Fruit fly (Drosophila melanogaster) whole organism, embryonic: ENCODE measurements around the gene yellow-e2.

Experiments
- B-H2 ChIP-seq: fragments of 200-800 bp; sonication (Bioruptor generic); optimal IDR thresholded peaks from 2 replicates; lab custom pipeline; 2018; ENCODE audit warnings: missing biosample characterization, mild to moderate bottlenecking, missing genetic modification characterization
- C15 ChIP-seq: fragments of 200-800 bp; sonication (Bioruptor generic); IDR thresholded peaks from 3 replicates; pipeline ENCODE4 v1.3.6; 2022; ENCODE audit warnings: missing biosample characterization, missing genetic modification characterization
- CG10462 ChIP-seq: fragments of 200-800 bp; sonication (Bioruptor generic); optimal IDR thresholded peaks from 2 replicates; lab custom pipeline; 2016; ENCODE audit warnings: missing biosample characterization, missing genetic modification characterization
- CG11093 ChIP-seq: fragments of 200-800 bp; sonication (Bioruptor generic); IDR thresholded peaks from 3 replicates; pipeline ENCODE4 v1.3.6; 2022; ENCODE audit warnings: missing biosample characterization, missing genetic modification characterization
- CG12659 ChIP-seq: fragments of 200-800 bp; sonication (Bioruptor generic); optimal IDR thresholded peaks from 3 replicates; lab custom pipeline; 2017; ENCODE audit warnings: mild to moderate bottlenecking, missing biosample characterization, missing genetic modification reagents, missing genetic modification characterization
- CG1603 ChIP-seq: fragments of 200-800 bp; sonication (Bioruptor generic); optimal IDR thresholded peaks from 2 replicates; lab custom pipeline; 2019; ENCODE audit warnings: missing biosample characterization, mild to moderate bottlenecking, missing genetic modification characterization, moderate library complexity
- CG16779 ChIP-seq: fragments of 200-800 bp; sonication (Bioruptor generic); IDR thresholded peaks from 2 replicates; pipeline ENCODE4 v1.3.6; 2022; ENCODE audit warnings: missing biosample characterization, missing genetic modification characterization
- CG17568 ChIP-seq: fragments of 200-800 bp; sonication (Bioruptor generic); optimal IDR thresholded peaks from 2 replicates; lab custom pipeline; 2018; ENCODE audit warnings: missing biosample characterization, mild to moderate bottlenecking, missing genetic modification characterization, moderate library complexity
- CG2116 ChIP-seq: fragments of 200-800 bp; sonication (Bioruptor generic); optimal IDR thresholded peaks from 3 replicates; lab custom pipeline; 2018; ENCODE audit warnings: missing biosample characterization, mild to moderate bottlenecking, missing genetic modification characterization
- CG34376 ChIP-seq: fragments of 200-800 bp; sonication (Bioruptor generic); optimal IDR thresholded peaks from 2 replicates; lab custom pipeline; 2018; ENCODE audit warnings: missing biosample characterization, mild to moderate bottlenecking, missing genetic modification characterization
- CG42726 ChIP-seq: fragments of 200-800 bp; sonication (Bioruptor generic); IDR thresholded peaks from 2 replicates; pipeline ENCODE4 v1.3.6; 2022; ENCODE audit warnings: missing biosample characterization, missing genetic modification characterization; ENCODE audit not compliant: partially characterized antibody
- CG43689 ChIP-seq: fragments of 200-800 bp; sonication (Bioruptor generic); IDR thresholded peaks from 2 replicates; pipeline ENCODE4 v1.3.6; 2022; ENCODE audit warnings: missing biosample characterization, missing genetic modification characterization
- CG4404 ChIP-seq: fragments of 200-800 bp; sonication (Bioruptor generic); IDR thresholded peaks from 2 replicates; pipeline ENCODE4 v1.3.6; 2022; ENCODE audit warnings: missing biosample characterization, missing genetic modification characterization
- CG4617 ChIP-seq: fragments of 200-800 bp; sonication (Bioruptor generic); optimal IDR thresholded peaks from 3 replicates; lab custom pipeline; 2016; ENCODE audit warnings: missing biosample characterization, missing genetic modification characterization, borderline replicate concordance
- CG7372 ChIP-seq: fragments of 200-800 bp; sonication (Bioruptor generic); IDR thresholded peaks from 2 replicates; pipeline ENCODE4 v1.3.6; 2022; ENCODE audit warnings: missing biosample characterization, missing genetic modification characterization
- CTCF ChIP-seq: fragments of 200-800 bp; sonication (Bioruptor generic); optimal IDR thresholded peaks from 2 replicates; lab custom pipeline; 2017; ENCODE audit warnings: missing biosample characterization, mild to moderate bottlenecking, missing genetic modification characterization, moderate library complexity
- CrebB ChIP-seq: fragments of 200-800 bp; sonication (Bioruptor generic); optimal IDR thresholded peaks from 3 replicates; lab custom pipeline; 2018; ENCODE audit warnings: missing biosample characterization, mild to moderate bottlenecking, missing genetic modification characterization
- Deaf1 ChIP-seq: fragments of 200-800 bp; optimal IDR thresholded peaks from 3 replicates; lab custom pipeline; 2019; ENCODE audit warnings: missing biosample characterization, mild to moderate bottlenecking, missing genetic modification characterization, moderate library complexity
- Dll ChIP-seq: fragments of 200-800 bp; sonication (Bioruptor generic); IDR thresholded peaks from 4 replicates; pipeline ENCODE4 v1.3.6; 2022; ENCODE audit warnings: missing biosample characterization, missing genetic modification characterization; ENCODE audit not compliant: partially characterized antibody
- Doc2 ChIP-seq: fragments of 200-800 bp; sonication (Bioruptor generic); IDR thresholded peaks from 2 replicates; pipeline ENCODE4 v1.3.6; 2022; ENCODE audit warnings: missing biosample characterization, missing genetic modification characterization
- Doc3 ChIP-seq: fragments of 200-800 bp; sonication (Bioruptor generic); IDR thresholded peaks from 3 replicates; pipeline ENCODE4 v1.3.6; 2022; ENCODE audit warnings: missing biosample characterization, missing genetic modification characterization; ENCODE audit not compliant: partially characterized antibody
- Drgx ChIP-seq: fragments of 200-800 bp; sonication (Bioruptor generic); IDR thresholded peaks from 2 replicates; pipeline ENCODE4 v1.3.6; 2022; ENCODE audit warnings: missing biosample characterization, missing genetic modification characterization
- ERR ChIP-seq: fragments of 200-800 bp; sonication (Bioruptor generic); optimal IDR thresholded peaks from 2 replicates; lab custom pipeline; 2016; ENCODE audit warnings: missing biosample characterization, missing genetic modification characterization
- Elba2 ChIP-seq: fragments of 200-800 bp; sonication (Bioruptor generic); optimal IDR thresholded peaks from 3 replicates; lab custom pipeline; 2016; ENCODE audit warnings: missing biosample characterization, missing genetic modification characterization
- Ets97D ChIP-seq: fragments of 200-800 bp; sonication (Bioruptor generic); optimal IDR thresholded peaks from 3 replicates; lab custom pipeline; 2016; ENCODE audit warnings: missing biosample characterization, missing genetic modification characterization
- NC2β ChIP-seq: fragments of 200-800 bp; sonication (Bioruptor generic); optimal IDR thresholded peaks from 2 replicates; lab custom pipeline; 2016; ENCODE audit warnings: missing biosample characterization, missing genetic modification characterization
- Pdp1 ChIP-seq, 2 experiments: fragments of 200-800 bp; sonication (Bioruptor generic); optimal IDR thresholded peaks; 3 replicates each; lab custom pipeline; 2016; ENCODE audit warnings: missing biosample characterization in 2 of 2, missing genetic modification characterization in 2 of 2, mild to moderate bottlenecking in 1 of 2, moderate library complexity in 1 of 2
- Sox102F ChIP-seq: fragments of 200-800 bp; sonication (Bioruptor generic); optimal IDR thresholded peaks from 2 replicates; lab custom pipeline; 2018; ENCODE audit warnings: missing biosample characterization, mild to moderate bottlenecking, missing genetic modification characterization, moderate library complexity
- abd-A ChIP-seq: fragments of 200-800 bp; sonication (Bioruptor generic); optimal IDR thresholded peaks from 3 replicates; lab custom pipeline; 2019; ENCODE audit warnings: missing biosample characterization, mild to moderate bottlenecking, missing genetic modification characterization, moderate library complexity
- al ChIP-seq: fragments of 200-800 bp; sonication (Bioruptor generic); IDR thresholded peaks from 2 replicates; pipeline ENCODE4 v1.3.6; 2022; ENCODE audit warnings: missing biosample characterization, missing genetic modification characterization
- amos ChIP-seq: fragments of 200-800 bp; sonication (Bioruptor generic); IDR thresholded peaks from 2 replicates; pipeline ENCODE4 v1.3.6; 2022; ENCODE audit warnings: missing biosample characterization, missing genetic modification characterization; ENCODE audit not compliant: partially characterized antibody
- btn ChIP-seq: fragments of 200-800 bp; sonication (Bioruptor generic); optimal IDR thresholded peaks from 2 replicates; lab custom pipeline; 2016; ENCODE audit warnings: missing biosample characterization, missing genetic modification characterization
- crc ChIP-seq: fragments of 200-800 bp; sonication (Bioruptor generic); optimal IDR thresholded peaks from 2 replicates; lab custom pipeline; 2016; ENCODE audit warnings: missing biosample characterization, missing genetic modification characterization
- gce ChIP-seq: fragments of 200-800 bp; sonication (Bioruptor generic); IDR thresholded peaks from 3 replicates; pipeline ENCODE4 v1.3.6; 2022; ENCODE audit warnings: missing biosample characterization, missing genetic modification characterization
- gfzf ChIP-seq: fragments of 200-800 bp; sonication (Bioruptor generic); optimal IDR thresholded peaks from 2 replicates; lab custom pipeline; 2016; ENCODE audit warnings: missing biosample characterization, mild to moderate bottlenecking, missing genetic modification characterization, moderate library complexity
- hbn ChIP-seq: fragments of 200-800 bp; sonication (Bioruptor generic); IDR thresholded peaks from 2 replicates; pipeline ENCODE4 v1.3.6; 2022; ENCODE audit warnings: missing biosample characterization, missing genetic modification characterization; ENCODE audit not compliant: partially characterized antibody
- hth ChIP-seq: fragments of >200 bp; optimal IDR thresholded peaks from 2 replicates; lab custom pipeline; 2017; ENCODE audit warnings: inconsistent platforms
- insv ChIP-seq, 2 experiments: fragments of 200-800 bp; sonication (Bioruptor generic); optimal IDR thresholded peaks; 3 replicates each; lab custom pipeline; 2016 to 2018; ENCODE audit warnings: missing biosample characterization in 2 of 2, missing genetic modification characterization in 2 of 2
- kni ChIP-seq: fragments of 200-800 bp; sonication (Bioruptor generic); optimal IDR thresholded peaks from 3 replicates; lab custom pipeline; 2017; ENCODE audit warnings: mild to moderate bottlenecking, missing biosample characterization, missing genetic modification reagents, missing genetic modification characterization
- lbe ChIP-seq: fragments of 200-800 bp; sonication (Bioruptor generic); optimal IDR thresholded peaks from 2 replicates; lab custom pipeline; 2016; ENCODE audit warnings: missing biosample characterization, mild to moderate bottlenecking, missing genetic modification characterization
- nerfin-1 ChIP-seq: fragments of 200-800 bp; sonication (Bioruptor generic); optimal IDR thresholded peaks from 3 replicates; lab custom pipeline; 2019; ENCODE audit warnings: missing biosample characterization, mild to moderate bottlenecking, missing genetic modification characterization, moderate library complexity
- nmo ChIP-seq: fragments of 200-800 bp; sonication (Bioruptor generic); optimal IDR thresholded peaks from 2 replicates; lab custom pipeline; 2018; ENCODE audit warnings: missing biosample characterization, mild to moderate bottlenecking, missing genetic modification characterization, moderate library complexity
- psq ChIP-seq: fragments of 200-800 bp; sonication (Bioruptor generic); optimal IDR thresholded peaks from 2 replicates; lab custom pipeline; 2017; ENCODE audit warnings: missing biosample characterization, missing genetic modification characterization
- salm ChIP-seq: fragments of 200-800 bp; sonication (Bioruptor generic); optimal IDR thresholded peaks from 2 replicates; lab custom pipeline; 2018; ENCODE audit warnings: missing biosample characterization, mild to moderate bottlenecking, missing genetic modification characterization
- stwl ChIP-seq: fragments of 200-800 bp; sonication (Bioruptor generic); optimal IDR thresholded peaks from 3 replicates; lab custom pipeline; 2018; ENCODE audit warnings: missing biosample characterization, mild to moderate bottlenecking, missing genetic modification characterization, moderate library complexity
- tna ChIP-seq: fragments of 200-800 bp; sonication (Bioruptor generic); IDR thresholded peaks from 2 replicates; pipeline ENCODE4 v1.3.6; 2022; ENCODE audit warnings: missing biosample characterization, missing genetic modification characterization; ENCODE audit not compliant: partially characterized antibody
- unc-4 ChIP-seq: fragments of 200-800 bp; sonication (Bioruptor generic); IDR thresholded peaks from 2 replicates; pipeline ENCODE4 v1.3.6; 2022; ENCODE audit warnings: missing biosample characterization, missing genetic modification characterization; ENCODE audit not compliant: partially characterized antibody
- unpg ChIP-seq: fragments of 200-800 bp; sonication (Bioruptor generic); optimal IDR thresholded peaks from 3 replicates; lab custom pipeline; 2018; ENCODE audit warnings: missing biosample characterization, mild to moderate bottlenecking, missing genetic modification characterization, moderate library complexity
- usp ChIP-seq: fragments of >200 bp; optimal IDR thresholded peaks from 2 replicates; lab custom pipeline; 2017; ENCODE audit warnings: missing biosample characterization, missing genetic modification characterization

yellow-e2 gene

dm6 chr3R:13434325-13435168 is 27.7 kb upstream of the yellow-e2 start, which contains the start of gene yrt:
Gene yrt, minus strand, starts transcription at chr3R:13434984.
- peak; percentile 69 for TF ChIP-seq nerfin-1 (tag; lab: Kevin White, UChicago)
- TF ChIP-seq CTCF, result peak; percentile 77
- peak; percentile 27; the same call in 1 of the 2 replicates for TF ChIP-seq Drgx (GFP tag; lab: Robert Waterston, UW)
- TF ChIP-seq CG11093 (GFP tag; lab: Robert Waterston, UW), result no peak
- TF ChIP-seq ERR (GFP tag; lab: Kevin White, UChicago), result no peak
- peak; percentile 96 for TF ChIP-seq gfzf (GFP tag; lab: Kevin White, UChicago)
- peak; percentile 16 for TF ChIP-seq CG2116 (GFP tag; lab: Kevin White, UChicago)
- TF ChIP-seq Doc2 (GFP tag; lab: Robert Waterston, UW), result no peak
- TF ChIP-seq unpg (GFP tag; lab: Kevin White, UChicago), result no peak
- TF ChIP-seq psq (GFP tag; lab: Kevin White, UChicago), result no peak
- peak; percentile 72 for TF ChIP-seq CG1603 (tag; lab: Kevin White, UChicago)
- TF ChIP-seq usp (GFP tag; lab: Kevin White, UChicago), result no peak
- no peak for TF ChIP-seq CG43689 (GFP tag; lab: Robert Waterston, UW)
- TF ChIP-seq NC2β (GFP tag; lab: Kevin White, UChicago), result no peak
- peak; percentile 20; the same call in 1 of the 2 replicates for TF ChIP-seq amos (GFP tag; lab: Robert Waterston, UW)
- TF ChIP-seq crc (GFP tag; lab: Kevin White, UChicago), result no peak
- no peak for TF ChIP-seq btn
- no peak for TF ChIP-seq Sox102F (GFP tag; lab: Kevin White, UChicago)
- peak; percentile 49 for TF ChIP-seq nmo (GFP tag; lab: Kevin White, UChicago)
- TF ChIP-seq CG4617 (GFP tag; lab: Kevin White, UChicago), result peak; percentile 48
- peak; percentile 67 for TF ChIP-seq Ets97D
- TF ChIP-seq CG42726 (GFP tag; lab: Robert Waterston, UW), result no peak
- peak; percentile 68 for TF ChIP-seq stwl
- TF ChIP-seq kni (GFP tag; lab: Kevin White, UChicago), result peak; percentile 28
- peak; percentile 10 for TF ChIP-seq Elba2 (GFP tag; lab: Kevin White, UChicago)
- TF ChIP-seq salm (tag; lab: Kevin White, UChicago), result no peak
- no peak for TF ChIP-seq abd-A
- TF ChIP-seq C15, result no peak
- TF ChIP-seq insv (GFP tag; optimal IDR thresholded peaks at IDR 0.05; lab: Kevin White, UChicago), result peak in 1 of 2 experiments; percentile 68
- TF ChIP-seq unc-4 (GFP tag; lab: Robert Waterston, UW), result 0 out of 2 replicates have a peak, but pooled peaks have one; percentile 12
- TF ChIP-seq Dll (GFP tag; lab: Robert Waterston, UW), result 0 out of 4 replicates have a peak, but pooled peaks have one; percentile 42
- peak; percentile 26 for TF ChIP-seq CG17568 (GFP tag; lab: Kevin White, UChicago)
- no peak for TF ChIP-seq Deaf1
- no peak for TF ChIP-seq CG7372
- no peak for TF ChIP-seq lbe
- TF ChIP-seq hbn (GFP tag; lab: Robert Waterston, UW), result no peak
- TF ChIP-seq tna (GFP tag; lab: Robert Waterston, UW), result no peak; the same call in 1 of the 2 replicates
- TF ChIP-seq CrebB (tag; lab: Kevin White, UChicago), result peak; percentile 24
- peak; percentile 59 for TF ChIP-seq CG12659 (GFP tag; lab: Kevin White, UChicago)
- TF ChIP-seq CG10462, result no peak
- no peak for TF ChIP-seq CG34376 (GFP tag; lab: Kevin White, UChicago)
- TF ChIP-seq Doc3 (GFP tag; lab: Robert Waterston, UW), result no peak
- no peak for TF ChIP-seq gce
- TF ChIP-seq CG4404 (GFP tag; lab: Robert Waterston, UW), result no peak
- TF ChIP-seq Pdp1 (GFP tag; optimal IDR thresholded peaks at IDR 0.05; lab: Kevin White, UChicago), result peak in 1 of 2 experiments; percentile 48
- TF ChIP-seq hth (lab: Kevin White, UChicago), result no peak
- TF ChIP-seq CG16779 (GFP tag; lab: Robert Waterston, UW), result no peak
- no peak for TF ChIP-seq al (GFP tag; lab: Robert Waterston, UW)
- TF ChIP-seq B-H2 (GFP tag; lab: Kevin White, UChicago), result no peak
